Worm (Caenorhabditis elegans): Measurements from ENCODE around the gene bpl-1.

DNA sequence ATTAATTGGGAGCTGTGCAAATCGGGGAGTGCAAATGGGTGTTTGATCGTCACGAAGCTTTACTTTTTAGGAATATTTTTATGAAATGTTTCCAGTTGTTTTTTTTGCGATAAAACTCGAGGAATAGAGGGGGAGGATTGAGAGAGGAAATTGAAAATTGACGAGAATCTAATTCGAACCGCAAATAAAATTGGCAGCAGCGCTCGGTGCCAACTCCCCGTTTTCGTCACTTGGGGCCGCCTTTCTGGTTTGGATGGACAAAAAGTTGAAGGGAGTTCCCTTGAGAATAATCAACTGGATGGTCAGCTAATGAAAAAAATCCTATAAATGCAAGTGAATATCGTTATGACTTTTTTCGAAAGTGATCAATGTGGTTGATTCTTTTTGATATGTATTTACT, 43.9 kb upstream of the bpl-1 start:
- TF ChIP-seq hpl-2 (GFP tag; optimal IDR thresholded peaks at IDR 0.05) (no peak), mab-9 (GFP tag; IDR thresholded peaks at IDR 0.05) (no peak), xbp-1 (tag; optimal IDR thresholded peaks at IDR 0.05) (no peak), efl-1 (optimal IDR thresholded peaks at IDR 0.05) (no peak), efl-1 (GFP tag; optimal IDR thresholded peaks at IDR 0.05 in 1 of 2) (no peak), lin-14 (GFP tag; optimal IDR thresholded peaks at IDR 0.05) (peak; percentile 64), elt-3 (tag; optimal IDR thresholded peaks at IDR 0.05) (no peak), pqm-1 (tag; optimal IDR thresholded peaks at IDR 0.05) (no peak), zag-1 (tag; optimal IDR thresholded peaks at IDR 0.05) (no peak), lin-13 (GFP tag; optimal IDR thresholded peaks at IDR 0.05) (no peak), snpc-4 (tag; optimal IDR thresholded peaks at IDR 0.05) (no peak), tbx-2 (tag; optimal IDR thresholded peaks at IDR 0.05) (no peak), ceh-82 (tag; optimal IDR thresholded peaks at IDR 0.05) (no peak), lsy-2 (tag; optimal IDR thresholded peaks at IDR 0.05) (no peak)

All from whole organism, L1 larva.